Fruit fly (Drosophila melanogaster) whole organism, embryonic: ENCODE measurements around the gene CG5498.

ENCODE experiments used
- Adf1 ChIP-seq: fragments of 200-800 bp; sonication (Bioruptor generic); IDR thresholded peaks from 2 replicates; pipeline ENCODE4 v1.3.6; 2022; ENCODE audit warnings: missing biosample characterization, missing genetic modification characterization
- Antp ChIP-seq: fragments of 200-800 bp; sonication (Bioruptor generic); optimal IDR thresholded peaks from 3 replicates; lab custom pipeline; 2016; ENCODE audit warnings: missing biosample characterization, missing genetic modification characterization
- Atf6 ChIP-seq: fragments of 200-800 bp; sonication (Bioruptor generic); IDR thresholded peaks from 2 replicates; pipeline ENCODE4 v1.3.6; 2022; ENCODE audit warnings: missing biosample characterization, missing genetic modification characterization
- B-H2 ChIP-seq: fragments of 200-800 bp; sonication (Bioruptor generic); optimal IDR thresholded peaks from 2 replicates; lab custom pipeline; 2018; ENCODE audit warnings: missing biosample characterization, mild to moderate bottlenecking, missing genetic modification characterization
- Bgb ChIP-seq: fragments of 200-800 bp; sonication (Bioruptor generic); IDR thresholded peaks from 2 replicates; pipeline ENCODE4 v1.3.6; 2022; ENCODE audit warnings: missing biosample characterization, missing genetic modification characterization; ENCODE audit not compliant: partially characterized antibody
- CG10431 ChIP-seq: fragments of 200-800 bp; sonication (Bioruptor generic); optimal IDR thresholded peaks from 3 replicates; lab custom pipeline; 2018; ENCODE audit warnings: missing biosample characterization, mild to moderate bottlenecking, missing genetic modification characterization
- CG10979 ChIP-seq: fragments of 200-800 bp; sonication (Bioruptor generic); optimal IDR thresholded peaks from 2 replicates; lab custom pipeline; 2018; ENCODE audit warnings: missing biosample characterization, mild to moderate bottlenecking, missing genetic modification characterization, moderate library complexity
- CG12942 ChIP-seq: fragments of 200-800 bp; sonication (Bioruptor generic); optimal IDR thresholded peaks from 3 replicates; lab custom pipeline; 2016; ENCODE audit warnings: missing biosample characterization, missing genetic modification characterization
- CG1602 ChIP-seq: fragments of 200-800 bp; sonication (Bioruptor generic); optimal IDR thresholded peaks from 3 replicates; lab custom pipeline; 2016; ENCODE audit warnings: missing biosample characterization, missing genetic modification characterization
- CG1832 ChIP-seq: fragments of 200-800 bp; sonication (Bioruptor generic); optimal IDR thresholded peaks from 2 replicates; lab custom pipeline; 2017; ENCODE audit warnings: missing biosample characterization, mild to moderate bottlenecking, missing genetic modification characterization, inconsistent platforms
- CG18599 ChIP-seq: fragments of 200-800 bp; sonication (Bioruptor generic); optimal IDR thresholded peaks from 3 replicates; lab custom pipeline; 2017; ENCODE audit warnings: missing biosample characterization, missing genetic modification characterization, mild to moderate bottlenecking, moderate library complexity, missing genetic modification reagents
- CG30020 ChIP-seq: fragments of 200-800 bp; optimal IDR thresholded peaks from 2 replicates; lab custom pipeline; 2019; ENCODE audit warnings: missing biosample characterization, mild to moderate bottlenecking, missing genetic modification characterization, moderate library complexity
- CG31365 ChIP-seq: fragments of 200-800 bp; sonication (Bioruptor generic); optimal IDR thresholded peaks from 2 replicates; lab custom pipeline; 2018; ENCODE audit warnings: missing biosample characterization, mild to moderate bottlenecking, missing genetic modification characterization
- CG31441 ChIP-seq: fragments of 200-800 bp; sonication (Bioruptor generic); IDR thresholded peaks from 2 replicates; pipeline ENCODE4 v1.3.6; 2022; ENCODE audit warnings: missing biosample characterization, missing genetic modification characterization
- CG34224 ChIP-seq: fragments of 200-800 bp; sonication (Bioruptor generic); IDR thresholded peaks from 3 replicates; pipeline ENCODE4 v1.3.6; 2022; ENCODE audit warnings: missing biosample characterization, missing genetic modification characterization; ENCODE audit not compliant: partially characterized antibody
- CG43689 ChIP-seq: fragments of 200-800 bp; sonication (Bioruptor generic); IDR thresholded peaks from 2 replicates; pipeline ENCODE4 v1.3.6; 2022; ENCODE audit warnings: missing biosample characterization, missing genetic modification characterization
- CG4424 ChIP-seq: fragments of 200-800 bp; sonication (Bioruptor generic); optimal IDR thresholded peaks from 3 replicates; lab custom pipeline; 2016; ENCODE audit warnings: missing biosample characterization, missing genetic modification characterization
- CG4854 ChIP-seq: fragments of 200-800 bp; sonication (Bioruptor generic); optimal IDR thresholded peaks from 2 replicates; lab custom pipeline; 2016; ENCODE audit warnings: missing biosample characterization, missing genetic modification characterization, inconsistent platforms
- CG6683 ChIP-seq: fragments of 200-800 bp; sonication (Bioruptor generic); optimal IDR thresholded peaks from 2 replicates; lab custom pipeline; 2017; ENCODE audit warnings: missing biosample characterization, mild to moderate bottlenecking, missing genetic modification characterization, missing genetic modification reagents
- CG9817 ChIP-seq: fragments of 200-800 bp; sonication (Bioruptor generic); optimal IDR thresholded peaks from 2 replicates; lab custom pipeline; 2018; ENCODE audit warnings: missing biosample characterization, mild to moderate bottlenecking, missing genetic modification characterization, moderate library complexity
- Deaf1 ChIP-seq: fragments of 200-800 bp; optimal IDR thresholded peaks from 3 replicates; lab custom pipeline; 2019; ENCODE audit warnings: missing biosample characterization, mild to moderate bottlenecking, missing genetic modification characterization, moderate library complexity
- Dp ChIP-seq: fragments of 200-800 bp; sonication (Bioruptor generic); optimal IDR thresholded peaks from 2 replicates; lab custom pipeline; 2018; ENCODE audit warnings: missing biosample characterization, mild to moderate bottlenecking, missing genetic modification characterization, moderate library complexity
- Drgx ChIP-seq: fragments of 200-800 bp; sonication (Bioruptor generic); IDR thresholded peaks from 2 replicates; pipeline ENCODE4 v1.3.6; 2022; ENCODE audit warnings: missing biosample characterization, missing genetic modification characterization
- E2f1 ChIP-seq: fragments of 200-800 bp; sonication (Bioruptor generic); IDR thresholded peaks from 2 replicates; pipeline ENCODE4 v1.3.6; 2022; ENCODE audit warnings: missing biosample characterization, missing genetic modification characterization
- HmgZ ChIP-seq: fragments of 200-800 bp; sonication (Bioruptor generic); optimal IDR thresholded peaks from 2 replicates; lab custom pipeline; 2018; ENCODE audit warnings: missing biosample characterization, mild to moderate bottlenecking, missing genetic modification characterization
- MESR4 ChIP-seq: fragments of 200-800 bp; sonication (Bioruptor generic); optimal IDR thresholded peaks from 2 replicates; lab custom pipeline; 2018; ENCODE audit warnings: missing biosample characterization, mild to moderate bottlenecking, missing genetic modification characterization, moderate library complexity
- Nf-YB ChIP-seq: fragments of 200-800 bp; sonication (Bioruptor generic); optimal IDR thresholded peaks from 3 replicates; lab custom pipeline; 2019; ENCODE audit warnings: missing biosample characterization, mild to moderate bottlenecking, missing genetic modification characterization, moderate library complexity
- Sry-δ ChIP-seq: fragments of 200-800 bp; sonication (Bioruptor generic); optimal IDR thresholded peaks from 2 replicates; lab custom pipeline; 2016; ENCODE audit warnings: missing biosample characterization, missing genetic modification characterization
- Tbp ChIP-seq: fragments of >200 bp; optimal IDR thresholded peaks from 2 replicates; lab custom pipeline; 2018; ENCODE audit warnings: missing biosample characterization, missing genetic modification characterization
- ato ChIP-seq: fragments of 200-800 bp; sonication (Bioruptor generic); IDR thresholded peaks from 2 replicates; pipeline ENCODE4 v1.3.6; 2022; ENCODE audit warnings: missing biosample characterization, missing genetic modification characterization; ENCODE audit not compliant: partially characterized antibody
- bab2 ChIP-seq: fragments of 200-800 bp; sonication (Bioruptor generic); optimal IDR thresholded peaks from 2 replicates; lab custom pipeline; 2016; ENCODE audit warnings: missing biosample characterization, missing genetic modification characterization
- bcd ChIP-seq: fragments of 200-800 bp; sonication (Bioruptor generic); optimal IDR thresholded peaks from 2 replicates; lab custom pipeline; 2017; ENCODE audit warnings: missing biosample characterization, mild to moderate bottlenecking, missing genetic modification characterization
- bigmax ChIP-seq: fragments of 200-800 bp; sonication (Bioruptor generic); optimal IDR thresholded peaks from 2 replicates; lab custom pipeline; 2018; ENCODE audit warnings: missing biosample characterization, mild to moderate bottlenecking, missing genetic modification characterization
- bowl ChIP-seq: fragments of 200-800 bp; sonication (Bioruptor generic); IDR thresholded peaks from 2 replicates; pipeline ENCODE4 v1.3.6; 2022; ENCODE audit warnings: missing biosample characterization, missing genetic modification characterization
- cwo ChIP-seq: fragments of 200-800 bp; sonication (Bioruptor generic); optimal IDR thresholded peaks from 3 replicates; lab custom pipeline; 2017; ENCODE audit warnings: missing biosample characterization, missing genetic modification characterization, mild to moderate bottlenecking, moderate library complexity, missing genetic modification reagents
- dimm ChIP-seq: fragments of 200-800 bp; sonication (Bioruptor generic); IDR thresholded peaks from 2 replicates; pipeline ENCODE4 v1.3.6; 2022; ENCODE audit warnings: missing biosample characterization, missing genetic modification characterization
- disco-r ChIP-seq: fragments of 200-800 bp; sonication (Bioruptor generic); optimal IDR thresholded peaks from 2 replicates; lab custom pipeline; 2016; ENCODE audit warnings: missing biosample characterization, missing genetic modification characterization
- fru ChIP-seq: fragments of >200 bp; optimal IDR thresholded peaks from 2 replicates; lab custom pipeline; 2017
- gce ChIP-seq: fragments of 200-800 bp; sonication (Bioruptor generic); IDR thresholded peaks from 3 replicates; pipeline ENCODE4 v1.3.6; 2022; ENCODE audit warnings: missing biosample characterization, missing genetic modification characterization
- hb ChIP-seq: fragments of 200-800 bp; sonication (Bioruptor generic); IDR thresholded peaks from 3 replicates; pipeline ENCODE4 v1.3.6; 2022; ENCODE audit warnings: missing biosample characterization, missing genetic modification characterization; ENCODE audit not compliant: partially characterized antibody
- lola ChIP-seq, 3 experiments: fragments of >200 bp in 2 of 3; fragments of 200-800 bp in 1 of 3; sonication (Bioruptor generic) in 1 of 3; optimal IDR thresholded peaks; 2 replicates each; lab custom pipeline; 2017 to 2019; ENCODE audit warnings: missing biosample characterization in 3 of 3, missing genetic modification characterization in 3 of 3, mild to moderate bottlenecking in 1 of 3, moderate library complexity in 1 of 3
- nau ChIP-seq: fragments of 200-800 bp; sonication (Bioruptor generic); optimal IDR thresholded peaks from 3 replicates; lab custom pipeline; 2017; ENCODE audit warnings: missing biosample characterization, mild to moderate bottlenecking, missing genetic modification characterization, missing genetic modification reagents
- oc ChIP-seq: fragments of 200-800 bp; sonication (Bioruptor generic); optimal IDR thresholded peaks from 2 replicates; lab custom pipeline; 2018; ENCODE audit warnings: missing biosample characterization, mild to moderate bottlenecking, missing genetic modification characterization, moderate library complexity
- onecut ChIP-seq: fragments of 200-800 bp; sonication (Bioruptor generic); IDR thresholded peaks from 2 replicates; pipeline ENCODE4 v1.3.6; 2022; ENCODE audit warnings: missing biosample characterization, missing genetic modification characterization
- ro ChIP-seq: fragments of 200-800 bp; sonication (Bioruptor generic); IDR thresholded peaks from 2 replicates; pipeline ENCODE4 v1.3.6; 2022; ENCODE audit warnings: missing biosample characterization, missing genetic modification characterization
- sr ChIP-seq: fragments of 200-800 bp; sonication (Bioruptor generic); IDR thresholded peaks from 3 replicates; pipeline ENCODE4 v1.3.6; 2022; ENCODE audit warnings: missing biosample characterization, missing genetic modification characterization
- stc ChIP-seq: fragments of 200-800 bp; sonication (Bioruptor generic); IDR thresholded peaks from 2 replicates; pipeline ENCODE4 v1.3.6; 2022; ENCODE audit warnings: missing biosample characterization, missing genetic modification characterization
- tgo ChIP-seq: fragments of 200-800 bp; sonication (Bioruptor generic); IDR thresholded peaks from 3 replicates; pipeline ENCODE4 v1.3.6; 2022; ENCODE audit warnings: missing biosample characterization, missing genetic modification characterization
- tio ChIP-seq: fragments of 200-800 bp; sonication (Bioruptor generic); optimal IDR thresholded peaks from 2 replicates; lab custom pipeline; 2017; ENCODE audit warnings: missing biosample characterization, missing genetic modification characterization, inconsistent platforms

CG5498 gene

DNA sequence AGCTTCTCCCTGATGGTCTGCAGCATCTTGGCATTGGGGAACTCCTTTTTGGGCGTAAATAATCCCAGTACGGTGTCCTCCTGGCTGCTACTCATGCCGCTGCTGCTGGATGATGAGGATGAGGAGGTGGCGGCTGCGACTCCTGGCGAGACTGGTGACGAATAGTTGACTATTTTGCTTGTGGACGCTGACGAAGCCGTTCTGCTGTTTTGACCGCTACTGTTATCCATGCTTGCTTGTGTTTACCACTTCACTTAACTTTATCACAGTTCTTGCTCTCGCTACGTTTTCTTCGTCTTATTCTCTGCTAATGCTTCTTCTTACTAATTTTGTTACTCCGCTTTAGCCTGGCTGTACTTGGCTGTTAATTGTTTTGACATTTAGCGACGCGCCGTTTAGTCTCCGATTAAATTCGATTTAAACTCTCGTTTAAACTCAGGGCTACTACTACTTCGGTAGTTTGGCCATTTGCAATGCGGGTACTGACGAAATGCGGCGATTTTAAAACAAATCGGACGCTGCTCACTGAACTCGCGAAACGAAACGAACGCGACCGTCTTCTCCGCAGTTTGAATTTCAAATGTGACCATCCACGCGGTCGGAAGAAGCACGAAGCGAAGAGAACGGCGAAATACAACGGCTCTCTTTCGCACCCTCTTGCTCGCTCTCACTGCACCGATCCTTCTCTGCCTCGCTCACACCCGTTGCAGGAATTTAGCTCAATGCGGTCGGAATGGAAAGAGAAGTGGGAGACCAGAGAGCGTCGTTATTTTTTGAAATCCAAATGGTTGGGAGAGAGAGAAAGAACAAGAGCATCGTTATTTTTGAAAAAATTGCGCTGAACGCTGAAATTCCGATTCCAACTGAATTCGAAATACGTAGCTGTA, 17.4 kb upstream of the CG5498 start, which contains the start of gene trbl (continued):
- TF ChIP-seq nau (GFP tag; lab: Kevin White, UChicago) (peak; percentile 68), bigmax (GFP tag; lab: Kevin White, UChicago) (peak; percentile 17), Atf6 (GFP tag; lab: Robert Waterston, UW) (peak; percentile 51), CG12942 (GFP tag; lab: Kevin White, UChicago) (no peak), Sry-δ (GFP tag; lab: Kevin White, UChicago) (no peak), stc (GFP tag; lab: Robert Waterston, UW) (peak; percentile 37; the same call in 1 of the 2 replicates), CG10431 (GFP tag; lab: Kevin White, UChicago) (peak; percentile 56), Antp (GFP tag; lab: Kevin White, UChicago) (no peak), disco-r (GFP tag; lab: Kevin White, UChicago) (no peak), Bgb (GFP tag; lab: Robert Waterston, UW) (peak; percentile 77), MESR4 (GFP tag; lab: Kevin White, UChicago) (peak; percentile 37), ro (GFP tag; lab: Robert Waterston, UW) (no peak), bab2 (GFP tag; lab: Kevin White, UChicago) (no peak), CG43689 (GFP tag; lab: Robert Waterston, UW) (no peak), dimm (GFP tag; lab: Robert Waterston, UW) (no peak), CG4854 (GFP tag; lab: Kevin White, UChicago) (no peak), CG30020 (tag; lab: Kevin White, UChicago) (peak; percentile 20), onecut (GFP tag; lab: Robert Waterston, UW) (peak; percentile 27; the same call in 1 of the 2 replicates), tgo (GFP tag; lab: Robert Waterston, UW) (no peak; the same call in 2 of the 3 replicates), CG10979 (tag; lab: Kevin White, UChicago) (peak; percentile 24), Nf-YB (GFP tag; lab: Kevin White, UChicago) (peak; percentile 33), E2f1 (no peak), sr (GFP tag; lab: Robert Waterston, UW) (no peak), oc (tag; lab: Kevin White, UChicago) (peak; percentile 47), Drgx (GFP tag; lab: Robert Waterston, UW) (no peak), CG31365 (tag; lab: Kevin White, UChicago) (peak; percentile 71), CG9817 (tag; lab: Kevin White, UChicago) (no peak), Tbp (no peak), HmgZ (tag; lab: Kevin White, UChicago) (no peak), CG6683 (GFP tag; lab: Kevin White, UChicago) (no peak), CG34224 (peak; percentile 78), CG18599 (no peak), lola (GFP tag; optimal IDR thresholded peaks at IDR 0.05; lab: Kevin White, UChicago) (no peak), Adf1 (GFP tag; lab: Robert Waterston, UW) (no peak; the same call in 1 of the 2 replicates), B-H2 (GFP tag; lab: Kevin White, UChicago) (no peak), CG1602 (GFP tag; lab: Kevin White, UChicago) (no peak), ato (GFP tag; lab: Robert Waterston, UW) (peak; percentile 70; the same call in 1 of the 2 replicates), hb (GFP tag; lab: Robert Waterston, UW) (no peak), bcd (GFP tag; lab: Kevin White, UChicago) (no peak), CG31441 (GFP tag; lab: Robert Waterston, UW) (peak; percentile 20; the same call in 1 of the 2 replicates), fru (lab: Kevin White, UChicago) (no peak), Dp (GFP tag; lab: Kevin White, UChicago) (peak; percentile 55), CG4424 (GFP tag; lab: Kevin White, UChicago) (peak; percentile 18), Deaf1 (tag; lab: Kevin White, UChicago) (peak; percentile 94), cwo (GFP tag; lab: Kevin White, UChicago) (no peak), CG1832 (peak; percentile 97), gce (GFP tag; lab: Robert Waterston, UW) (no peak), tio (GFP tag; lab: Kevin White, UChicago) (no peak), bowl (no peak)
